Fruit fly (Drosophila melanogaster) whole organism, adult: Measurements from ENCODE around the gene CG44405.
A peak's percentile ranks its signal among the peaks of the same experiment; 100 is the strongest.

Source experiments
- Clk ChIP-seq: fragments of 200-800 bp; sonication (Bioruptor generic); optimal IDR thresholded peaks from 2 replicates; lab custom pipeline; 2017; ENCODE audit warnings: missing biosample characterization, missing genetic modification characterization
- cic ChIP-seq: fragments of 200-800 bp; sonication (Bioruptor generic); optimal IDR thresholded peaks from 2 replicates; lab custom pipeline; 2017; ENCODE audit warnings: missing biosample characterization, mild to moderate bottlenecking, missing genetic modification characterization, moderate library complexity
- kay ChIP-seq: fragments of 200-800 bp; sonication (Bioruptor generic); peaks from one replicate; lab custom pipeline; 2016; ENCODE audit warnings: missing biosample characterization, missing genetic modification characterization, borderline replicate concordance
- ovo ChIP-seq: fragments of 200-800 bp; sonication (Bioruptor generic); optimal IDR thresholded peaks from 2 replicates; lab custom pipeline; 2016; ENCODE audit warnings: missing biosample characterization, missing genetic modification characterization
- toe ChIP-seq: fragments of 200-800 bp; sonication (Bioruptor generic); optimal IDR thresholded peaks from 2 replicates; lab custom pipeline; 2016; ENCODE audit warnings: missing biosample characterization, missing genetic modification characterization

- TF ChIP-seq Clk (GFP tag; lab: Kevin White, UChicago) (peak; percentile 57), ovo (peak; percentile 76), kay (peak; percentile 98), cic (GFP tag; lab: Kevin White, UChicago) (peak; percentile 86), toe (GFP tag; lab: Kevin White, UChicago) (peak; percentile 97)
These were observed 16.4 kb downstream of the CG44405 start, which contains the start of gene cact for dm6 chr2L:16325515-16326257.
